Fruit fly (Drosophila melanogaster) whole organism, adult: ENCODE data around the gene CG3679.

Experiments used
- CG1620 ChIP-seq: fragments of 200-800 bp; sonication (Bioruptor generic); optimal IDR thresholded peaks from 2 replicates; lab custom pipeline; 2016; ENCODE audit warnings: missing biosample characterization, missing genetic modification characterization
- CG33017 ChIP-seq: fragments of 200-800 bp; sonication (Bioruptor generic); optimal IDR thresholded peaks from 2 replicates; lab custom pipeline; 2018; ENCODE audit warnings: missing biosample characterization, mild to moderate bottlenecking, missing genetic modification characterization, moderate library complexity
- CG5204 ChIP-seq: fragments of 200-800 bp; sonication (Bioruptor generic); optimal IDR thresholded peaks from 2 replicates; lab custom pipeline; 2016; ENCODE audit warnings: missing biosample characterization, missing genetic modification characterization
- CG7045 ChIP-seq: fragments of 200-800 bp; sonication (Bioruptor generic); optimal IDR thresholded peaks from 2 replicates; lab custom pipeline; 2017; ENCODE audit warnings: missing biosample characterization, mild to moderate bottlenecking, missing genetic modification characterization
- Hr96 ChIP-seq: fragments of 200-800 bp; sonication (Bioruptor generic); optimal IDR thresholded peaks from 2 replicates; lab custom pipeline; 2016; ENCODE audit warnings: missing biosample characterization, missing genetic modification characterization
- bab1 ChIP-seq: fragments of 200-800 bp; sonication (Bioruptor generic); optimal IDR thresholded peaks from 3 replicates; lab custom pipeline; 2019; ENCODE audit warnings: missing biosample characterization, mild to moderate bottlenecking, missing genetic modification characterization, moderate library complexity
- cnc ChIP-seq, 2 experiments: fragments of >200 bp; optimal IDR thresholded peaks; 2 replicates each; lab custom pipeline; 2017
- kay ChIP-seq: fragments of 200-800 bp; sonication (Bioruptor generic); peaks from one replicate; lab custom pipeline; 2016; ENCODE audit warnings: missing biosample characterization, missing genetic modification characterization, borderline replicate concordance
- tj ChIP-seq: fragments of 200-800 bp; sonication (Bioruptor generic); optimal IDR thresholded peaks from 3 replicates; lab custom pipeline; 2017; ENCODE audit warnings: missing biosample characterization, mild to moderate bottlenecking, missing genetic modification characterization, moderate library complexity
- toe ChIP-seq: fragments of 200-800 bp; sonication (Bioruptor generic); optimal IDR thresholded peaks from 2 replicates; lab custom pipeline; 2016; ENCODE audit warnings: missing biosample characterization, missing genetic modification characterization

- no peak for TF ChIP-seq CG7045 (GFP tag; lab: Kevin White, UChicago)
- no peak for TF ChIP-seq kay (GFP tag; lab: Kevin White, UChicago)
- TF ChIP-seq bab1 (GFP tag; lab: Kevin White, UChicago) = no peak
- no peak for TF ChIP-seq CG1620
- no peak for TF ChIP-seq toe
- TF ChIP-seq tj (GFP tag; lab: Kevin White, UChicago) = peak; percentile 65
- no peak for TF ChIP-seq Hr96
- no peak for TF ChIP-seq CG5204 (GFP tag; lab: Kevin White, UChicago)
- no peak for TF ChIP-seq cnc (optimal IDR thresholded peaks at IDR 0.05; lab: Kevin White, UChicago)
- TF ChIP-seq CG33017 (tag; lab: Kevin White, UChicago) = no peak
Measured at dm6 chrX:16318858-16319557, 15.3 kb downstream of the CG3679 start.
